Fruit fly (Drosophila melanogaster): Measurements from ENCODE around the gene tap.

DNA sequence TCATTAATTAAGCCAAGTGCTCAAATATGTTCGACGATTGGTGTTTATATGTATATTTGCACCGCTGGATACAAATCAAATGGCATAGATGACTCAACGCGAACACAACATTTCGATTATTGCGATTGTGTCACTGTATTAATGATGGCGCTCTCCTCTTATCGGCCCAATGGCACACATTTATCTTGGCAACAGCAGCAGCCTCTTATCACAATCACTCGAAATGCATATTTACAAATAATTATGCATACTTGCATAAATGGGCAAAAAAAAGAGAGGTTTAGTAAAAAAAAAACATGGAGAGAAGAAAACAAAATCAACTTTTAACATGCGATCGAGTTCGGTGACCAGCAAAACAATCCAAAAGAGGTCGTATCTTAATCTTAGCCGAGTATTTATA is 51.8 kb downstream of the tap start:
- no peak for TF ChIP-seq psq (optimal IDR thresholded peaks at IDR 0.05)
- TF ChIP-seq h (optimal IDR thresholded peaks at IDR 0.05): no peak
- no peak for TF ChIP-seq Myc (optimal IDR thresholded peaks at IDR 0.05)
- TF ChIP-seq ttk (optimal IDR thresholded peaks at IDR 0.05): no peak
